Fruit fly (Drosophila melanogaster) whole organism, pupa: ENCODE measurements around the gene CG15743.

ENCODE experiments used
- CG10348 ChIP-seq: fragments of 200-800 bp; sonication (Bioruptor generic); IDR thresholded peaks from 2 replicates; pipeline ENCODE4 v1.3.6; 2022; ENCODE audit warnings: missing biosample characterization, missing genetic modification characterization
- CG12605 ChIP-seq: fragments of 200-800 bp; sonication (Bioruptor generic); IDR thresholded peaks from 2 replicates; pipeline ENCODE4 v1.3.6; 2022; ENCODE audit warnings: missing biosample characterization, missing genetic modification characterization
- CG13204 ChIP-seq: fragments of 200-800 bp; sonication (Bioruptor generic); optimal IDR thresholded peaks from 2 replicates; lab custom pipeline; 2018; ENCODE audit warnings: missing biosample characterization, mild to moderate bottlenecking, missing genetic modification characterization, moderate library complexity
- CG14655 ChIP-seq: fragments of 200-800 bp; sonication (Bioruptor generic); optimal IDR thresholded peaks from 3 replicates; lab custom pipeline; 2017; ENCODE audit warnings: mild to moderate bottlenecking, missing biosample characterization, missing genetic modification reagents, missing genetic modification characterization
- CG15710 ChIP-seq: fragments of 200-800 bp; sonication (Bioruptor generic); optimal IDR thresholded peaks from 2 replicates; lab custom pipeline; 2018; ENCODE audit warnings: missing biosample characterization, mild to moderate bottlenecking, missing genetic modification characterization, moderate library complexity
- CG17806 ChIP-seq: fragments of 200-800 bp; sonication (Bioruptor generic); optimal IDR thresholded peaks from 2 replicates; lab custom pipeline; 2018; ENCODE audit warnings: missing biosample characterization, mild to moderate bottlenecking, missing genetic modification characterization, moderate library complexity
- CG32121 ChIP-seq: fragments of 200-800 bp; sonication (Bioruptor generic); IDR thresholded peaks from 2 replicates; pipeline ENCODE4 v1.3.6; 2022; ENCODE audit warnings: missing biosample characterization, missing genetic modification characterization
- CG4496 ChIP-seq: fragments of 200-800 bp; sonication (Bioruptor generic); IDR thresholded peaks from 3 replicates; pipeline ENCODE4 v1.3.6; 2022; ENCODE audit warnings: missing biosample characterization, missing genetic modification characterization
- CG8159 ChIP-seq: fragments of 200-800 bp; sonication (Bioruptor generic); optimal IDR thresholded peaks from 3 replicates; lab custom pipeline; 2018; ENCODE audit warnings: missing biosample characterization, mild to moderate bottlenecking, missing genetic modification characterization, moderate library complexity
- CG9948 ChIP-seq: fragments of 200-800 bp; sonication (Bioruptor generic); optimal IDR thresholded peaks from 2 replicates; lab custom pipeline; 2018; ENCODE audit warnings: missing biosample characterization, mild to moderate bottlenecking, missing genetic modification characterization, moderate library complexity
- EcR ChIP-seq: fragments of 200-800 bp; sonication (Bioruptor generic); optimal IDR thresholded peaks from 3 replicates; lab custom pipeline; 2019; ENCODE audit warnings: missing biosample characterization, missing genetic modification characterization, mild to moderate bottlenecking, moderate library complexity, missing genetic modification reagents
- fd96Ca ChIP-seq: fragments of 200-800 bp; sonication (Bioruptor generic); IDR thresholded peaks from 3 replicates; pipeline ENCODE4 v1.3.6; 2022; ENCODE audit warnings: missing biosample characterization, missing genetic modification characterization

dm6 chrX:13332702-13333243 is 47.3 kb downstream of the CG15743 start:
- TF ChIP-seq CG15710 (tag; lab: Kevin White, UChicago) = no peak
- TF ChIP-seq CG4496 = no peak; the same call in 2 of the 3 replicates
- peak; percentile 14 for TF ChIP-seq EcR (GFP tag; lab: Kevin White, UChicago)
- TF ChIP-seq CG32121 (GFP tag; lab: Robert Waterston, UW) = no peak
- TF ChIP-seq fd96Ca (GFP tag; lab: Robert Waterston, UW) = 0 out of 3 replicates have a peak, but pooled peaks have one; percentile 34
- no peak for TF ChIP-seq CG17806 (tag; lab: Kevin White, UChicago)
- peak; percentile 20 for TF ChIP-seq CG13204 (GFP tag; lab: Kevin White, UChicago)
- peak; percentile 14 for TF ChIP-seq CG8159
- TF ChIP-seq CG14655 (GFP tag; lab: Kevin White, UChicago) = peak; percentile 77
- no peak for TF ChIP-seq CG10348 (GFP tag; lab: Robert Waterston, UW)
- TF ChIP-seq CG12605 (GFP tag; lab: Robert Waterston, UW) = 0 out of 2 replicates have a peak, but pooled peaks have one; percentile 29
- TF ChIP-seq CG9948 (tag; lab: Kevin White, UChicago) = peak; percentile 63
